Worm (Caenorhabditis elegans) whole organism, late embryonic: ENCODE data around the gene lgl-1.

Experiments used
- ceh-18 ChIP-seq: sonication (generic microtip); optimal IDR thresholded peaks from 2 replicates; lab custom pipeline; 2016; ENCODE audit warnings: missing genetic modification characterization, missing compliant biosample characterization
- ceh-22 ChIP-seq: sonication (generic microtip); optimal IDR thresholded peaks from 2 replicates; lab custom pipeline; 2017; ENCODE audit warnings: missing biosample characterization, missing genetic modification characterization
- elt-2 ChIP-seq: sonication (generic microtip); optimal IDR thresholded peaks from 2 replicates; lab custom pipeline; 2016; ENCODE audit warnings: missing genetic modification reagents, missing genetic modification characterization, missing compliant biosample characterization
- ets-4 ChIP-seq: sonication (generic microtip); optimal IDR thresholded peaks from 2 replicates; lab custom pipeline; 2016; ENCODE audit warnings: missing genetic modification characterization, missing compliant biosample characterization
- sox-4 ChIP-seq: sonication (generic microtip); optimal IDR thresholded peaks from 2 replicates; lab custom pipeline; 2017; ENCODE audit warnings: mild to moderate bottlenecking, missing genetic modification characterization, inconsistent platforms, missing compliant biosample characterization
- ztf-16 ChIP-seq: sonication (generic microtip); optimal IDR thresholded peaks from 2 replicates; lab custom pipeline; 2017; ENCODE audit warnings: missing genetic modification characterization, missing compliant biosample characterization

DNA sequence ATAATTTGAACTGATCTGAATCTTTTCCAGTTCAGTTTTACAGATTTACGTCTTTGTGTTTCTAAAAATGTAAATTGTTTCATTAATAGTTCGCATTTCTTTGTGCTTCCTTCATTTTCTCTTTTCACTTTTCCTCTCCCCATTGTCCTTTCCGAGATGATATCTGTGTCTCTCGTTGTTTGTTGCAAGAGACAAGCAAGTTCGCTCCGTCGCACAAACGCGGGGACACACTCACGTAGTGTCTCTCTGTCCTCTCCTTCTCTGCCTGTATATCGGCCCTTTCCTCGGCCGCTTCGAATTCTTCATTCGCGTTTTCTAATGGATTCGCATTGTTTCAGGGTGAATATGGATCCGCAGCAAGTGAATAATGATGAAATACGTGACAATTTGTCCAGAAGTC lies 6.0 kb upstream of the lgl-1 start, which contains the start of gene ZC13.1:
- TF ChIP-seq ceh-18 (tag; lab: Kevin White, UChicago) (peak; percentile 43), ets-4 (tag; lab: Kevin White, UChicago) (peak; percentile 0), elt-2 (tag; lab: Kevin White, UChicago) (peak; percentile 26), ztf-16 (tag; lab: Kevin White, UChicago) (no peak), sox-4 (tag; lab: Kevin White, UChicago) (no peak), ceh-22 (tag; lab: Kevin White, UChicago) (no peak)
